Fruit fly (Drosophila melanogaster) whole organism, embryonic: ENCODE measurements around the gene woc.

Experiments
- CG10267 ChIP-seq: fragments of 200-800 bp; sonication (Bioruptor generic); optimal IDR thresholded peaks from 2 replicates; lab custom pipeline; 2018; ENCODE audit warnings: missing biosample characterization, mild to moderate bottlenecking, missing genetic modification characterization, moderate library complexity
- CG10321 ChIP-seq: fragments of 200-800 bp; sonication (Bioruptor generic); IDR thresholded peaks from 2 replicates; pipeline ENCODE4 v1.3.6; 2022; ENCODE audit warnings: missing biosample characterization, missing genetic modification characterization
- CG10462 ChIP-seq: fragments of 200-800 bp; sonication (Bioruptor generic); optimal IDR thresholded peaks from 2 replicates; lab custom pipeline; 2016; ENCODE audit warnings: missing biosample characterization, missing genetic modification characterization
- CG10543 ChIP-seq: fragments of 200-800 bp; sonication (Bioruptor generic); optimal IDR thresholded peaks from 3 replicates; lab custom pipeline; 2017; ENCODE audit warnings: missing biosample characterization, mild to moderate bottlenecking, missing genetic modification characterization, moderate library complexity
- CG11085 ChIP-seq: fragments of 200-800 bp; sonication (Bioruptor generic); IDR thresholded peaks from 2 replicates; pipeline ENCODE4 v1.3.6; 2022; ENCODE audit warnings: missing biosample characterization, missing genetic modification characterization
- CG13123 ChIP-seq: fragments of 200-800 bp; sonication (Bioruptor generic); optimal IDR thresholded peaks from 2 replicates; lab custom pipeline; 2016; ENCODE audit warnings: missing biosample characterization, missing genetic modification characterization
- CG15514 ChIP-seq: fragments of 200-800 bp; sonication (Bioruptor generic); optimal IDR thresholded peaks from 3 replicates; lab custom pipeline; 2017; ENCODE audit warnings: missing biosample characterization, missing genetic modification characterization, mild to moderate bottlenecking, moderate library complexity, missing genetic modification reagents
- CG16813 ChIP-seq: fragments of 200-800 bp; sonication (Bioruptor generic); IDR thresholded peaks from 3 replicates; pipeline ENCODE4 v1.3.6; 2022; ENCODE audit warnings: missing biosample characterization, missing genetic modification characterization; ENCODE audit not compliant: partially characterized antibody
- CG17186 ChIP-seq: fragments of 200-800 bp; sonication (Bioruptor generic); optimal IDR thresholded peaks from 3 replicates; lab custom pipeline; 2017; ENCODE audit warnings: missing biosample characterization, missing genetic modification reagents, missing genetic modification characterization
- CG17361 ChIP-seq: fragments of 200-800 bp; sonication (Bioruptor generic); IDR thresholded peaks from 3 replicates; pipeline ENCODE4 v1.3.6; 2022; ENCODE audit warnings: missing biosample characterization, missing genetic modification characterization
- CG2889 ChIP-seq: fragments of 200-800 bp; sonication (Bioruptor generic); IDR thresholded peaks from 3 replicates; pipeline ENCODE4 v1.3.6; 2022; ENCODE audit warnings: missing biosample characterization, missing genetic modification characterization
- CG3163 ChIP-seq: fragments of 200-800 bp; sonication (Bioruptor generic); optimal IDR thresholded peaks from 3 replicates; lab custom pipeline; 2016; ENCODE audit warnings: missing biosample characterization, missing genetic modification characterization
- CG34422 ChIP-seq: fragments of 200-800 bp; sonication (Bioruptor generic); IDR thresholded peaks from 3 replicates; pipeline ENCODE4 v1.3.6; 2022; ENCODE audit warnings: missing biosample characterization, missing genetic modification characterization
- CG42726 ChIP-seq: fragments of 200-800 bp; sonication (Bioruptor generic); IDR thresholded peaks from 2 replicates; pipeline ENCODE4 v1.3.6; 2022; ENCODE audit warnings: missing biosample characterization, missing genetic modification characterization; ENCODE audit not compliant: partially characterized antibody
- CG6175 ChIP-seq: fragments of 200-800 bp; sonication (Bioruptor generic); IDR thresholded peaks from 3 replicates; pipeline ENCODE4 v1.3.6; 2022; ENCODE audit warnings: missing biosample characterization, missing genetic modification characterization
- CG6254 ChIP-seq: fragments of 200-800 bp; sonication (Bioruptor generic); optimal IDR thresholded peaks from 3 replicates; lab custom pipeline; 2017; ENCODE audit warnings: mild to moderate bottlenecking, missing biosample characterization, missing genetic modification reagents, missing genetic modification characterization
- CG6683 ChIP-seq: fragments of 200-800 bp; sonication (Bioruptor generic); optimal IDR thresholded peaks from 2 replicates; lab custom pipeline; 2017; ENCODE audit warnings: missing biosample characterization, mild to moderate bottlenecking, missing genetic modification characterization, missing genetic modification reagents
- CG7745 ChIP-seq: fragments of 200-800 bp; sonication (Bioruptor generic); optimal IDR thresholded peaks from 2 replicates; lab custom pipeline; 2018; ENCODE audit warnings: missing biosample characterization, mild to moderate bottlenecking, missing genetic modification characterization, moderate library complexity
- CG9932 ChIP-seq: fragments of 200-800 bp; sonication (Bioruptor generic); IDR thresholded peaks from 2 replicates; pipeline ENCODE4 v1.3.6; 2022; ENCODE audit warnings: missing biosample characterization, missing genetic modification characterization
- CHES-1-like ChIP-seq: fragments of 200-800 bp; sonication (Bioruptor generic); optimal IDR thresholded peaks from 2 replicates; lab custom pipeline; 2016; ENCODE audit warnings: missing biosample characterization, missing genetic modification characterization
- MBD-R2 ChIP-seq: fragments of 200-800 bp; sonication (Bioruptor generic); IDR thresholded peaks from 2 replicates; pipeline ENCODE4 v1.3.6; 2022; ENCODE audit warnings: missing biosample characterization, missing genetic modification characterization
- MESR4 ChIP-seq: fragments of 200-800 bp; sonication (Bioruptor generic); optimal IDR thresholded peaks from 2 replicates; lab custom pipeline; 2018; ENCODE audit warnings: missing biosample characterization, mild to moderate bottlenecking, missing genetic modification characterization, moderate library complexity
- Max ChIP-seq: fragments of 200-800 bp; sonication (Bioruptor generic); optimal IDR thresholded peaks from 2 replicates; lab custom pipeline; 2016; ENCODE audit warnings: missing biosample characterization, mild to moderate bottlenecking, missing genetic modification characterization
- NK7.1 ChIP-seq: fragments of 200-800 bp; sonication (Bioruptor generic); optimal IDR thresholded peaks from 3 replicates; lab custom pipeline; 2016; ENCODE audit warnings: missing biosample characterization, missing genetic modification characterization
- Ravus ChIP-seq: fragments of 200-800 bp; sonication (Bioruptor generic); IDR thresholded peaks from 2 replicates; pipeline ENCODE4 v1.3.6; 2022; ENCODE audit warnings: missing biosample characterization, missing genetic modification characterization
- Rfx ChIP-seq: fragments of 200-800 bp; sonication (Bioruptor generic); IDR thresholded peaks from 2 replicates; pipeline ENCODE4 v1.3.6; 2022; ENCODE audit warnings: missing biosample characterization, missing genetic modification characterization
- Side ChIP-seq: fragments of 200-800 bp; sonication (Bioruptor generic); optimal IDR thresholded peaks from 2 replicates; lab custom pipeline; 2016; ENCODE audit warnings: missing biosample characterization, missing genetic modification characterization
- Tbp ChIP-seq: fragments of >200 bp; optimal IDR thresholded peaks from 2 replicates; lab custom pipeline; 2018; ENCODE audit warnings: missing biosample characterization, missing genetic modification characterization
- Trl ChIP-seq, 3 experiments: fragments of >200 bp in 2 of 3; fragments of 200-800 bp in 1 of 3; sonication (Bioruptor generic) in 1 of 3; optimal IDR thresholded peaks; 2 replicates in 1 of 3; 3 replicates in 2 of 3; lab custom pipeline; 2016 to 2017; ENCODE audit warnings: missing biosample characterization in 1 of 3, missing genetic modification characterization in 1 of 3
- aop ChIP-seq: fragments of 200-800 bp; sonication (Bioruptor generic); IDR thresholded peaks from 2 replicates; pipeline ENCODE4 v1.3.6; 2022; ENCODE audit warnings: missing biosample characterization, missing genetic modification characterization
- cas ChIP-seq: fragments of 200-800 bp; sonication (Bioruptor generic); IDR thresholded peaks from 2 replicates; pipeline ENCODE4 v1.3.6; 2022; ENCODE audit warnings: missing biosample characterization, missing genetic modification characterization
- crol ChIP-seq: fragments of 200-800 bp; sonication (Bioruptor generic); IDR thresholded peaks from 2 replicates; pipeline ENCODE4 v1.3.6; 2022; ENCODE audit warnings: missing biosample characterization, missing genetic modification characterization
- dan ChIP-seq: fragments of 200-800 bp; sonication (Bioruptor generic); IDR thresholded peaks from 2 replicates; pipeline ENCODE4 v1.3.6; 2022; ENCODE audit warnings: missing biosample characterization, missing genetic modification characterization
- dimm ChIP-seq: fragments of 200-800 bp; sonication (Bioruptor generic); IDR thresholded peaks from 2 replicates; pipeline ENCODE4 v1.3.6; 2022; ENCODE audit warnings: missing biosample characterization, missing genetic modification characterization
- dm ChIP-seq: fragments of 200-800 bp; sonication (Bioruptor generic); optimal IDR thresholded peaks from 3 replicates; lab custom pipeline; 2016; ENCODE audit warnings: missing biosample characterization, missing genetic modification characterization
- eyg ChIP-seq: fragments of 200-800 bp; sonication (Bioruptor generic); optimal IDR thresholded peaks from 3 replicates; lab custom pipeline; 2016; ENCODE audit warnings: missing biosample characterization, missing genetic modification characterization
- fu2 ChIP-seq: fragments of 200-800 bp; sonication (Bioruptor generic); optimal IDR thresholded peaks from 2 replicates; lab custom pipeline; 2016; ENCODE audit warnings: missing biosample characterization, missing genetic modification characterization
- ind ChIP-seq: fragments of 200-800 bp; sonication (Bioruptor generic); optimal IDR thresholded peaks from 3 replicates; lab custom pipeline; 2016; ENCODE audit warnings: missing biosample characterization, missing genetic modification characterization
- jing ChIP-seq: fragments of 200-800 bp; sonication (Bioruptor generic); optimal IDR thresholded peaks from 2 replicates; lab custom pipeline; 2018; ENCODE audit warnings: missing biosample characterization, mild to moderate bottlenecking, missing genetic modification characterization
- kay ChIP-seq: fragments of 200-800 bp; sonication (Bioruptor generic); optimal IDR thresholded peaks from 2 replicates; lab custom pipeline; 2016; ENCODE audit warnings: missing biosample characterization, missing genetic modification characterization
- onecut ChIP-seq: fragments of 200-800 bp; sonication (Bioruptor generic); IDR thresholded peaks from 2 replicates; pipeline ENCODE4 v1.3.6; 2022; ENCODE audit warnings: missing biosample characterization, missing genetic modification characterization
- psq ChIP-seq: fragments of 200-800 bp; sonication (Bioruptor generic); optimal IDR thresholded peaks from 2 replicates; lab custom pipeline; 2017; ENCODE audit warnings: missing biosample characterization, missing genetic modification characterization
- pzg ChIP-seq: fragments of 200-800 bp; sonication (Bioruptor generic); optimal IDR thresholded peaks from 3 replicates; lab custom pipeline; 2018; ENCODE audit warnings: missing biosample characterization, mild to moderate bottlenecking, missing genetic modification characterization, moderate library complexity
- row ChIP-seq: fragments of 200-800 bp; sonication (Bioruptor generic); IDR thresholded peaks from 3 replicates; pipeline ENCODE4 v1.3.6; 2022; ENCODE audit warnings: missing biosample characterization, missing genetic modification characterization
- sd ChIP-seq: fragments of 200-800 bp; sonication (Bioruptor generic); optimal IDR thresholded peaks from 3 replicates; lab custom pipeline; 2018; ENCODE audit warnings: missing biosample characterization, mild to moderate bottlenecking, missing genetic modification characterization, moderate library complexity
- sr ChIP-seq: fragments of 200-800 bp; sonication (Bioruptor generic); IDR thresholded peaks from 3 replicates; pipeline ENCODE4 v1.3.6; 2022; ENCODE audit warnings: missing biosample characterization, missing genetic modification characterization
- stc ChIP-seq: fragments of 200-800 bp; sonication (Bioruptor generic); IDR thresholded peaks from 2 replicates; pipeline ENCODE4 v1.3.6; 2022; ENCODE audit warnings: missing biosample characterization, missing genetic modification characterization
- unpg ChIP-seq: fragments of 200-800 bp; sonication (Bioruptor generic); optimal IDR thresholded peaks from 3 replicates; lab custom pipeline; 2018; ENCODE audit warnings: missing biosample characterization, mild to moderate bottlenecking, missing genetic modification characterization, moderate library complexity

woc gene

dm6 chr3R:27245401-27245757 lies 18.5 kb downstream of the woc start (continued):
- TF ChIP-seq CG13123: no peak
- TF ChIP-seq CG34422: peak; percentile 56; the same call in 2 of the 3 replicates
- TF ChIP-seq onecut (GFP tag; lab: Robert Waterston, UW): no peak
- no peak for TF ChIP-seq CG11085
- peak; percentile 33 for TF ChIP-seq CG10543 (GFP tag; lab: Kevin White, UChicago)
- TF ChIP-seq, all 482 proteins: peak for 34

- TF ChIP-seq CG42726: peak; percentile 71; the same call in 1 of the 2 replicates
- TF ChIP-seq CG10321 (GFP tag; lab: Robert Waterston, UW): peak; percentile 98
- peak in 1 of 2 experiments; percentile 59 for TF ChIP-seq Trl (optimal IDR thresholded peaks at IDR 0.05; lab: Kevin White, UChicago)
- TF ChIP-seq Trl (GFP tag; optimal IDR thresholded peaks at IDR 0.05; lab: Kevin White, UChicago): peak; percentile 50
- TF ChIP-seq CG17361 (GFP tag; lab: Robert Waterston, UW): peak; percentile 33; the same call in 1 of the 3 replicates
- TF ChIP-seq crol (GFP tag; lab: Robert Waterston, UW): peak; percentile 68
- TF ChIP-seq stc: no peak
- no peak for TF ChIP-seq Tbp (GFP tag; lab: Kevin White, UChicago)
- TF ChIP-seq Ravus (GFP tag; lab: Robert Waterston, UW): no peak
- TF ChIP-seq CG9932: peak; percentile 54
- TF ChIP-seq Side: peak; percentile 36
- no peak for TF ChIP-seq eyg (GFP tag; lab: Kevin White, UChicago)
- peak; percentile 8 for TF ChIP-seq unpg (GFP tag; lab: Kevin White, UChicago)
- TF ChIP-seq psq (GFP tag; lab: Kevin White, UChicago): no peak
- TF ChIP-seq ind (GFP tag; lab: Kevin White, UChicago): peak; percentile 26
- no peak for TF ChIP-seq CG10462 (GFP tag; lab: Kevin White, UChicago)
- TF ChIP-seq row (GFP tag; lab: Robert Waterston, UW): peak; percentile 55; the same call in 2 of the 3 replicates
- TF ChIP-seq CG15514 (GFP tag; lab: Kevin White, UChicago): peak; percentile 64
- peak; percentile 45; the same call in 1 of the 2 replicates for TF ChIP-seq Rfx
- peak; percentile 38 for TF ChIP-seq Max (GFP tag; lab: Kevin White, UChicago)
- 0 out of 2 replicates have a peak, but pooled peaks have one; percentile 54 for TF ChIP-seq aop (GFP tag; lab: Robert Waterston, UW)
- TF ChIP-seq CG7745 (tag; lab: Kevin White, UChicago): peak; percentile 32
- TF ChIP-seq dm (GFP tag; lab: Kevin White, UChicago): peak; percentile 73
- no peak for TF ChIP-seq dan
- 0 out of 3 replicates have a peak, but pooled peaks have one; percentile 41 for TF ChIP-seq CG6175 (GFP tag; lab: Robert Waterston, UW)
- TF ChIP-seq sd (tag; lab: Kevin White, UChicago): no peak
- no peak for TF ChIP-seq CG6683 (GFP tag; lab: Kevin White, UChicago)
- TF ChIP-seq MESR4: peak; percentile 72
- TF ChIP-seq MBD-R2 (GFP tag; lab: Robert Waterston, UW): peak; percentile 83
- TF ChIP-seq NK7.1: no peak
- TF ChIP-seq sr: 0 out of 3 replicates have a peak, but pooled peaks have one; percentile 44
- TF ChIP-seq CG3163 (GFP tag; lab: Kevin White, UChicago): no peak
- TF ChIP-seq fu2 (GFP tag; lab: Kevin White, UChicago): peak; percentile 15
- TF ChIP-seq CG16813 (GFP tag; lab: Robert Waterston, UW): 0 out of 3 replicates have a peak, but pooled peaks have one; percentile 21
- TF ChIP-seq CG6254 (GFP tag; lab: Kevin White, UChicago): no peak
- TF ChIP-seq CG17186: peak; percentile 84
- TF ChIP-seq pzg (GFP tag; lab: Kevin White, UChicago): peak; percentile 82
- no peak for TF ChIP-seq CG2889 (GFP tag; lab: Robert Waterston, UW)
- no peak for TF ChIP-seq jing (GFP tag; lab: Kevin White, UChicago)
- TF ChIP-seq kay (GFP tag; lab: Kevin White, UChicago): no peak
- no peak for TF ChIP-seq dimm (GFP tag; lab: Robert Waterston, UW)
- 0 out of 2 replicates have a peak, but pooled peaks have one; percentile 22 for TF ChIP-seq cas
- TF ChIP-seq CHES-1-like (GFP tag; lab: Kevin White, UChicago): peak; percentile 51
- peak; percentile 12 for TF ChIP-seq CG10267 (tag; lab: Kevin White, UChicago)
Observed at dm6 chr3R:27244742-27245400, 19.0 kb downstream of the woc start, which contains the start of gene CG18766. Gene CG18766 (minus strand): TSS chr3R:27245249.
